Fruit fly (Drosophila melanogaster) whole organism, adult: ENCODE data around the gene CG31087.

ENCODE experiments used
- CG11617 ChIP-seq: fragments of 200-800 bp; sonication (Bioruptor generic); optimal IDR thresholded peaks from 2 replicates; lab custom pipeline; 2017; ENCODE audit warnings: mild to moderate bottlenecking, missing biosample characterization, missing genetic modification reagents, missing genetic modification characterization
- CG12768 ChIP-seq: fragments of 200-800 bp; sonication (Bioruptor generic); optimal IDR thresholded peaks from 2 replicates; lab custom pipeline; 2017; ENCODE audit warnings: missing biosample characterization, missing genetic modification characterization, mild to moderate bottlenecking, moderate library complexity, missing genetic modification reagents
- CG14711 ChIP-seq: fragments of 200-800 bp; sonication (Bioruptor generic); optimal IDR thresholded peaks from 2 replicates; lab custom pipeline; 2018; ENCODE audit warnings: missing biosample characterization, mild to moderate bottlenecking, missing genetic modification characterization, moderate library complexity
- CG1620 ChIP-seq: fragments of 200-800 bp; sonication (Bioruptor generic); optimal IDR thresholded peaks from 2 replicates; lab custom pipeline; 2016; ENCODE audit warnings: missing biosample characterization, missing genetic modification characterization
- CG33017 ChIP-seq: fragments of 200-800 bp; sonication (Bioruptor generic); optimal IDR thresholded peaks from 2 replicates; lab custom pipeline; 2018; ENCODE audit warnings: missing biosample characterization, mild to moderate bottlenecking, missing genetic modification characterization, moderate library complexity
- CG5204 ChIP-seq: fragments of 200-800 bp; sonication (Bioruptor generic); optimal IDR thresholded peaks from 2 replicates; lab custom pipeline; 2016; ENCODE audit warnings: missing biosample characterization, missing genetic modification characterization
- CG7045 ChIP-seq: fragments of 200-800 bp; sonication (Bioruptor generic); optimal IDR thresholded peaks from 2 replicates; lab custom pipeline; 2017; ENCODE audit warnings: missing biosample characterization, mild to moderate bottlenecking, missing genetic modification characterization
- CG7101 ChIP-seq: fragments of 200-800 bp; sonication (Bioruptor generic); optimal IDR thresholded peaks from 2 replicates; lab custom pipeline; 2018; ENCODE audit warnings: missing biosample characterization, mild to moderate bottlenecking, missing genetic modification characterization, moderate library complexity
- Clk ChIP-seq: fragments of 200-800 bp; sonication (Bioruptor generic); optimal IDR thresholded peaks from 2 replicates; lab custom pipeline; 2017; ENCODE audit warnings: missing biosample characterization, missing genetic modification characterization
- Crg-1 ChIP-seq: fragments of 200-800 bp; sonication (Bioruptor generic); optimal IDR thresholded peaks from 2 replicates; lab custom pipeline; 2016; ENCODE audit warnings: missing biosample characterization, missing genetic modification characterization
- Hr96 ChIP-seq: fragments of 200-800 bp; sonication (Bioruptor generic); optimal IDR thresholded peaks from 2 replicates; lab custom pipeline; 2016; ENCODE audit warnings: missing biosample characterization, missing genetic modification characterization
- Mnt ChIP-seq: fragments of 200-800 bp; sonication (Bioruptor generic); optimal IDR thresholded peaks from 2 replicates; lab custom pipeline; 2016; ENCODE audit warnings: missing biosample characterization, mild to moderate bottlenecking, missing genetic modification characterization
- bab1 ChIP-seq: fragments of 200-800 bp; sonication (Bioruptor generic); optimal IDR thresholded peaks from 3 replicates; lab custom pipeline; 2019; ENCODE audit warnings: missing biosample characterization, mild to moderate bottlenecking, missing genetic modification characterization, moderate library complexity
- cic ChIP-seq: fragments of 200-800 bp; sonication (Bioruptor generic); optimal IDR thresholded peaks from 2 replicates; lab custom pipeline; 2017; ENCODE audit warnings: missing biosample characterization, mild to moderate bottlenecking, missing genetic modification characterization, moderate library complexity
- cnc ChIP-seq, 2 experiments: fragments of >200 bp; optimal IDR thresholded peaks; 2 replicates each; lab custom pipeline; 2017
- kay ChIP-seq: fragments of 200-800 bp; sonication (Bioruptor generic); peaks from one replicate; lab custom pipeline; 2016; ENCODE audit warnings: missing biosample characterization, missing genetic modification characterization, borderline replicate concordance
- ovo ChIP-seq: fragments of 200-800 bp; sonication (Bioruptor generic); optimal IDR thresholded peaks from 2 replicates; lab custom pipeline; 2016; ENCODE audit warnings: missing biosample characterization, missing genetic modification characterization
- pad ChIP-seq: fragments of 200-800 bp; sonication (Bioruptor generic); optimal IDR thresholded peaks from 3 replicates; lab custom pipeline; 2017; ENCODE audit warnings: missing biosample characterization, missing genetic modification characterization, mild to moderate bottlenecking, moderate library complexity, missing genetic modification reagents
- tj ChIP-seq: fragments of 200-800 bp; sonication (Bioruptor generic); optimal IDR thresholded peaks from 3 replicates; lab custom pipeline; 2017; ENCODE audit warnings: missing biosample characterization, mild to moderate bottlenecking, missing genetic modification characterization, moderate library complexity
- toe ChIP-seq: fragments of 200-800 bp; sonication (Bioruptor generic); optimal IDR thresholded peaks from 2 replicates; lab custom pipeline; 2016; ENCODE audit warnings: missing biosample characterization, missing genetic modification characterization

CG31087 gene

DNA sequence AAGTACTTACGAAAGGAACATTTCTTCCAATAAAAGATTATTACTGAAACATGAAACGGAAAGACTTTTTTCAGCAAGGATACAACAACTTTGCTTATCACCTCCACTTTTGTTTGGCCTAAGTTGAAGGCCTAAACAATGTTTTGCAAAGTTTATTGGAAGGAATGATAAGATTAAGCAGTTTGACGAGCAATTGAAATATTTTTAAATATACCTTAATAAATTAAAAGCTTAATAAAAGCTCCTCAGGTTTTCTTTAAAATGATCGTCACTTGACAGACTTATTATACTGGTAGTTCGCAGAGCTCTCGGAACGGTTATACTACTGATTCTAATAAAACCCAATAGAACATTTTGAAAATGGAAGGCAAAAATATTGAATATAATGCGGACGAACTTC is 28.5 kb downstream of the CG31087 start, which contains the start of gene CG31104:
TSS of gene CG31104 (plus strand) at position 301 of the 400 bp plus-strand sequence.
- no peak for TF ChIP-seq CG7101 (tag; lab: Kevin White, UChicago)
- peak; percentile 87 for TF ChIP-seq kay (GFP tag; lab: Kevin White, UChicago)
- no peak for TF ChIP-seq bab1

DNA sequence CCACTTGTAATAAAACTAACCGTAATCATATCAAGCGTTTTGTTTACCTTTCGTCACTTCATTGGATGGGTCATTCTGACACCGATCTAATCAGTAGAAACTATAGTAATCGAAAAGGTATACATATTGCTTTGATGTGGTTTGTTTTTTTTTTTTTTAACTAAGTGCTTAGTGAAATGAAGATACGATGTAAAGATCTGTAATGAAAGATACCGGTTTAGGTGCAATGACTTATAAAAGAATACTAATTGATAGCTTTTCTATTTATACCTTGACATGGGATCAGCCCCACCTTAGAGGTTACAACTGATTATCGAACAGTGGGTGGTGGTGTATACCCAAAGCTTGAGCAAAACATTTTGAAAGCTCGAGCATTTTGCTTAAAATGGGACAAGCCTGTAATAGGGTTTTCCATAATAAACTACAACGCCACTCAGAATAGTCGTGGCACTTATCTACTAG is 30.4 kb downstream of the CG31087 start, which contains the start of gene CG31300:
TSS of gene CG31300 (plus strand) at position 412 of the 462 bp plus-strand sequence.
- TF ChIP-seq Mnt (GFP tag; lab: Kevin White, UChicago) = no peak
- peak; percentile 65 for TF ChIP-seq cic
- TF ChIP-seq CG12768 = peak; percentile 3
- TF ChIP-seq CG7101 (tag; lab: Kevin White, UChicago) = peak; percentile 14
- TF ChIP-seq cnc (optimal IDR thresholded peaks at IDR 0.05; lab: Kevin White, UChicago) = no peak
- TF ChIP-seq CG14711 (tag; lab: Kevin White, UChicago) = peak; percentile 33

DNA sequence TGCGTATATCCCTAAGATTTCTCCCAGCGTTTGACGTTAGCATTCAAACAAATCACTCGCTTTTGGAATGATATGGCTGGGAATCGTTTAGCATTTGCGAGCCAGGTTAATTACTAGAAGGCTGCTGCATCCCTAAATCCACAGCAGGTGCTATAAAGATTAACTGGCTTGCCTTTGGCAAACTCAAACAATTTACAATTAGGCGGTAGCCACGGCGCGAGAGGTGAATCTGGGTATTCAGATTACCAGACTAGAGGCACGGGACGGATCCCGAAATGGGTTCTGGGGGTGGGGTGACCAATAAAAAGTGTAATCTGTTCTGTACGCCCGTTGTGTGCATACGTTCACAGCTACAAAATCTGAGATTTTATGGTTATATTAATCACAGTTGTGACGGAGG is 32.5 kb downstream of the CG31087 start, which contains the start of gene CG11892:
TSS of gene CG11892 (plus strand) at position 384 of the 400 bp plus-strand sequence.
- TF ChIP-seq ovo (peak; percentile 30), CG14711 (tag; lab: Kevin White, UChicago) (peak; percentile 64), CG33017 (peak; percentile 89), Crg-1 (GFP tag; lab: Kevin White, UChicago) (peak; percentile 20), CG11617 (GFP tag; lab: Kevin White, UChicago) (peak; percentile 82), Mnt (GFP tag; lab: Kevin White, UChicago) (peak; percentile 67), Clk (GFP tag; lab: Kevin White, UChicago) (peak; percentile 72), cnc (optimal IDR thresholded peaks at IDR 0.05; lab: Kevin White, UChicago) (no peak), toe (GFP tag; lab: Kevin White, UChicago) (no peak), bab1 (no peak), Hr96 (no peak), CG7045 (GFP tag; lab: Kevin White, UChicago) (peak; percentile 93), tj (GFP tag; lab: Kevin White, UChicago) (peak; percentile 39), pad (GFP tag; lab: Kevin White, UChicago) (peak; percentile 68), CG7101 (tag; lab: Kevin White, UChicago) (peak; percentile 87), cic (peak; percentile 93), CG5204 (GFP tag; lab: Kevin White, UChicago) (peak; percentile 28), kay (GFP tag; lab: Kevin White, UChicago) (peak; percentile 93), CG12768 (peak; percentile 89), CG1620 (no peak)

DNA sequence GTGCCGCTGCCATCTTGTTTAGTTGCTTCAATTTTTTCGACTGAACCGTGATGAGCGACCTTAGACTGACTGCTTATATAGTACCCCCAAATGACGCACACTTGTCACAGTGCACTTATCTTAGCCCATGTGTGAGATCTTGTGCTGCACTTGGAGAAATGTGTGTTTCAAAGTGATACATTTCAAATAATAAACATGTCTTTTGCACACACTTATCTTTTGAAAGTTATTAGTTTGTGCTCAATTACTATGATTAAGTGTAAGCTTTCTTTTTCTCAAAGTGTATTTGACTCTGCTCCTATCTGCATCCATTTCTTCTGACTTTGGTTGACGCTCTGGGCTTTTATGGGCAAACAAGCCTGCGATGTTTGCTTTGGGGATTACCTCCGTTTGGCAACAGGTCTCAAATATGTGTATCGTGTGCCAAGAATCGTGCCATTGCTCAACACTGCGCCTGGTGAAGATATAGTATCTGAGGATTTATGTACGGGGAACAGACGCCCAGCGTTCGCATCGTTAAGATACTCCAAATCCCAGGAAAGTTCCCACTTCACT is 33.8 kb downstream of the CG31087 start, which contains the start of gene CG10514:
TSS of gene CG10514 (minus strand) at position 51 of the 555 bp plus-strand sequence.
- TF ChIP-seq ovo (peak; percentile 23), bab1 (no peak), Hr96 (no peak), CG7045 (GFP tag; lab: Kevin White, UChicago) (peak; percentile 50), pad (GFP tag; lab: Kevin White, UChicago) (no peak), CG12768 (peak; percentile 53), CG14711 (tag; lab: Kevin White, UChicago) (no peak), cnc (optimal IDR thresholded peaks at IDR 0.05; lab: Kevin White, UChicago) (no peak), cic (peak; percentile 65), kay (GFP tag; lab: Kevin White, UChicago) (peak; percentile 90), Mnt (GFP tag; lab: Kevin White, UChicago) (peak; percentile 33), tj (GFP tag; lab: Kevin White, UChicago) (no peak), CG5204 (GFP tag; lab: Kevin White, UChicago) (no peak), CG7101 (tag; lab: Kevin White, UChicago) (peak; percentile 57), Crg-1 (GFP tag; lab: Kevin White, UChicago) (no peak), Clk (GFP tag; lab: Kevin White, UChicago) (no peak), CG33017 (peak; percentile 45), CG1620 (no peak)

DNA sequence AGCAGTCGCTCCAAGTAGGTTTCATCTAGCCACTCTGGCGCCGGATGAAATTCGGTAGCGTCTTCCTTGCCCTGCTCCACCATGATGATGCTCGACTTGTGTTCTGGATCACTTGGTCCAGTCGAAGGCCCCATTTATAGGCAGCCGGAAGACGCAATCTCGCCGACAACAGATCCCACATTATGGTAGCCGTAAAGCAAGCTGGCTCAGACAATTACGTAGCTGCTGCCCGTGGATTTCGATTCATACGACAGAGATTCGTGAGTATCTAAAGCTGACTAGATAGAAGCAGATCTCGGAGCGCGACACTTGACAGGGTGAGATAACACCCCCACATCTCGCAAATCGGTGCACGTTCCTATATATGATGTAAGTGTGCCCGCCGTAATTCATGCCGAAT is 36.5 kb downstream of the CG31087 start, which contains the start of gene CG10513:
TSS of gene CG10513 (minus strand) at position 101 of the 400 bp plus-strand sequence.
- TF ChIP-seq CG12768 (no peak), CG11617 (GFP tag; lab: Kevin White, UChicago) (no peak), Clk (GFP tag; lab: Kevin White, UChicago) (no peak), toe (GFP tag; lab: Kevin White, UChicago) (no peak), cnc (optimal IDR thresholded peaks at IDR 0.05; lab: Kevin White, UChicago) (no peak), CG5204 (GFP tag; lab: Kevin White, UChicago) (no peak), ovo (no peak), tj (GFP tag; lab: Kevin White, UChicago) (no peak), kay (GFP tag; lab: Kevin White, UChicago) (no peak), CG33017 (no peak), CG14711 (tag; lab: Kevin White, UChicago) (no peak), Crg-1 (GFP tag; lab: Kevin White, UChicago) (no peak), Mnt (GFP tag; lab: Kevin White, UChicago) (no peak)

DNA sequence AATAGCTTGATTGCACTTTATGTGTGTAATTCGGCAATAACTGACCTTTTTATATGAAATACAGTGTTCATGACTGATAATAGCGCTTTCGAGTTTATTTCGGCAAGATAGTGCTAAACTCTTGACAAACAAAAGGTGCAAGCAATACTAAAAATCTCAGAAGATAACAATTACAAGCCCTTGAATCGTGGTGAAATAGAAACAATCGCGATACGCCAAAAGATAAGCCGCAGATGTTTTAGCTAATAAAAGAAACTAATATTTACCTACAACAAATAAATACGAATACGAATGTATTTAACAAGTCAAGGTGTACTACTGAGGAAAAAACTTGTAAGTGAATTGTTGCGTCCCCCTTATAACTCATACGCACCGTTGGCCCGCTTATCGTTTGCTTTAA is 38.4 kb downstream of the CG31087 start:
- TF ChIP-seq CG7045 (GFP tag; lab: Kevin White, UChicago) = peak; percentile 80
- no peak for TF ChIP-seq Clk (GFP tag; lab: Kevin White, UChicago)
- peak; percentile 44 for TF ChIP-seq pad (GFP tag; lab: Kevin White, UChicago)
- peak; percentile 62 for TF ChIP-seq CG11617 (GFP tag; lab: Kevin White, UChicago)
- no peak for TF ChIP-seq toe (GFP tag; lab: Kevin White, UChicago)
- TF ChIP-seq kay (GFP tag; lab: Kevin White, UChicago) = peak; percentile 94
- no peak for TF ChIP-seq Hr96
- peak; percentile 22 for TF ChIP-seq CG14711 (tag; lab: Kevin White, UChicago)
- TF ChIP-seq CG12768 = peak; percentile 58
- TF ChIP-seq ovo = peak; percentile 20
- TF ChIP-seq CG5204 (GFP tag; lab: Kevin White, UChicago) = peak; percentile 34
- no peak for TF ChIP-seq CG1620
- TF ChIP-seq bab1 = no peak
- peak; percentile 11 for TF ChIP-seq Crg-1 (GFP tag; lab: Kevin White, UChicago)
- no peak for TF ChIP-seq tj (GFP tag; lab: Kevin White, UChicago)
- peak; percentile 71 for TF ChIP-seq CG33017
- TF ChIP-seq Mnt (GFP tag; lab: Kevin White, UChicago) = peak; percentile 19
- peak; percentile 65 for TF ChIP-seq CG7101 (tag; lab: Kevin White, UChicago)
- TF ChIP-seq cic = peak; percentile 97
- TF ChIP-seq cnc (optimal IDR thresholded peaks at IDR 0.05; lab: Kevin White, UChicago) = no peak
